Fruit fly (Drosophila melanogaster): ENCODE data around the gene CG17475.
A peak's percentile ranks its signal among the peaks of the same experiment; 100 is the strongest.

The CG17475 gene

dm6 chr3R:17080666-17081358, 49.4 kb downstream of the CG17475 start (continued):
- TF ChIP-seq NC2β (GFP tag; optimal IDR thresholded peaks at IDR 0.05) (peak; percentile 85), HLH3B (GFP tag; IDR thresholded peaks at IDR 0.05) (peak; percentile 93), Hr3 (GFP tag; optimal IDR thresholded peaks at IDR 0.05) (peak; percentile 95), CG8478 (optimal IDR thresholded peaks at IDR 0.05) (no peak), bcd (GFP tag; optimal IDR thresholded peaks at IDR 0.05) (peak; percentile 96), CG30020 (tag; optimal IDR thresholded peaks at IDR 0.05) (peak; percentile 77), CG2202 (tag; optimal IDR thresholded peaks at IDR 0.05) (peak; percentile 95), sisA (GFP tag; IDR thresholded peaks at IDR 0.05) (peak; percentile 89), caup (GFP tag; optimal IDR thresholded peaks at IDR 0.05; ENCODE audit: severe bottlenecking) (peak; percentile 94), HLH4C (GFP tag; IDR thresholded peaks at IDR 0.05; ENCODE audit: partially characterized antibody) (no peak), sens-2 (GFP tag; IDR thresholded peaks at IDR 0.05) (peak; percentile 66; the same call in 1 of the 2 replicates), Bdp1 (GFP tag; optimal IDR thresholded peaks at IDR 0.05) (peak; percentile 86), org-1 (GFP tag; optimal IDR thresholded peaks at IDR 0.05) (peak; percentile 96), tll (GFP tag; optimal IDR thresholded peaks at IDR 0.05) (no peak), CG4282 (GFP tag; optimal IDR thresholded peaks at IDR 0.05) (peak; percentile 69), CG15073 (GFP tag; optimal IDR thresholded peaks at IDR 0.05) (peak; percentile 98), zf30C (GFP tag; optimal IDR thresholded peaks at IDR 0.05) (no peak), sr (GFP tag; IDR thresholded peaks at IDR 0.05) (peak; percentile 42; the same call in 1 of the 3 replicates), CG12744 (GFP tag; optimal IDR thresholded peaks at IDR 0.05) (peak; percentile 90), lov (optimal IDR thresholded peaks at IDR 0.05) (no peak), lov (GFP tag; IDR thresholded peaks at IDR 0.05) (peak; percentile 90), Lhr (GFP tag; optimal IDR thresholded peaks at IDR 0.05) (peak; percentile 90), Elba2 (GFP tag; optimal IDR thresholded peaks at IDR 0.05) (peak; percentile 39), nerfin-2 (GFP tag; IDR thresholded peaks at IDR 0.05; ENCODE audit: partially characterized antibody) (no peak), CG10543 (GFP tag; optimal IDR thresholded peaks at IDR 0.05) (peak; percentile 87), slp2 (GFP tag; optimal IDR thresholded peaks at IDR 0.05) (peak; percentile 90), HLHmδ (GFP tag; optimal IDR thresholded peaks at IDR 0.05) (no peak), ase (GFP tag; IDR thresholded peaks at IDR 0.05) (peak; percentile 91), bbx (GFP tag; IDR thresholded peaks at IDR 0.05; ENCODE audit: partially characterized antibody) (no peak), GATAe (GFP tag; conservative IDR thresholded peaks at IDR 0.05) (peak; percentile 47), grau (tag; optimal IDR thresholded peaks at IDR 0.05) (peak; percentile 95), Jarid2 (GFP tag; optimal IDR thresholded peaks at IDR 0.05) (peak; percentile 82), gem (tag; optimal IDR thresholded peaks at IDR 0.05) (peak; percentile 98), CG6854 (GFP tag; optimal IDR thresholded peaks at IDR 0.05) (peak; percentile 95), CG18619 (GFP tag; optimal IDR thresholded peaks at IDR 0.05) (peak; percentile 95), CG8290 (GFP tag; optimal IDR thresholded peaks at IDR 0.05) (peak; percentile 95), CG8290 (tag; optimal IDR thresholded peaks at IDR 0.05) (peak; percentile 72 to 90), CG7786 (GFP tag; optimal IDR thresholded peaks at IDR 0.05) (peak; percentile 88), tna (GFP tag; IDR thresholded peaks at IDR 0.05; ENCODE audit: partially characterized antibody) (no peak), Poxn (GFP tag; IDR thresholded peaks at IDR 0.05) (peak; percentile 56), CG17359 (tag; optimal IDR thresholded peaks at IDR 0.05) (peak; percentile 95), pum (GFP tag; optimal IDR thresholded peaks at IDR 0.05) (peak; percentile 87), Usf (GFP tag; optimal IDR thresholded peaks at IDR 0.05) (peak; percentile 87), CG15601 (tag; optimal IDR thresholded peaks at IDR 0.05) (peak; percentile 94), Lpt (GFP tag; optimal IDR thresholded peaks at IDR 0.05) (no peak), CG4360 (GFP tag; IDR thresholded peaks at IDR 0.05) (peak; percentile 69), dan (GFP tag; IDR thresholded peaks at IDR 0.05) (0 out of 2 replicates have a peak, but pooled peaks have one; percentile 35), Med (GFP tag) (peak; percentile 97), CG2889 (GFP tag; IDR thresholded peaks at IDR 0.05) (peak; percentile 72), CG6765 (GFP tag; optimal IDR thresholded peaks at IDR 0.05) (peak; percentile 92)
